Worm (Caenorhabditis elegans) whole organism, L4 larva: Measurements from ENCODE around the gene Y51H4A.24.
A peak's percentile ranks its signal among the peaks of the same experiment; 100 is the strongest.
"Not testable (repeated sequence)": the region's sequence is repeated elsewhere in the genome, so short reads cannot be mapped to it uniquely, and the experiment has no call there.

ENCODE experiments used
- T26A8.4 ChIP-seq: fragments of 200-800 bp; sonication (Bioruptor generic); IDR thresholded peaks from 2 replicates; pipeline ENCODE4 v1.3.6; 2022; ENCODE audit warnings: missing genetic modification characterization, missing compliant biosample characterization
- Y5F2A.4 ChIP-seq: fragments of 200-800 bp; sonication (Bioruptor generic); optimal IDR thresholded peaks from 2 replicates; lab custom pipeline; 2018; ENCODE audit warnings: mild to moderate bottlenecking, missing genetic modification characterization, missing compliant biosample characterization
- attf-4 ChIP-seq: sonication (generic microtip); optimal IDR thresholded peaks from 3 replicates; lab custom pipeline; 2017; ENCODE audit warnings: missing biosample characterization, missing genetic modification characterization
- lin-13 ChIP-seq: fragments of 150-350 bp; optimal IDR thresholded peaks from 2 replicates; lab custom pipeline; 2014; ENCODE audit warnings: missing biosample characterization, missing genetic modification reagents, missing genetic modification characterization
- mdl-1 ChIP-seq, 2 experiments: fragments of 150-350 bp in 1 of 2; sonication (generic microtip) in 1 of 2; optimal IDR thresholded peaks; 2 replicates each; lab custom pipeline; 2014 to 2017; ENCODE audit warnings: missing biosample characterization in 2 of 2, missing genetic modification characterization in 2 of 2
- pha-4 ChIP-seq, 2 experiments: fragments of 150-350 bp in 1 of 2; fragments of 200-800 bp in 1 of 2; sonication (Bioruptor generic) in 1 of 2; IDR thresholded peaks in 1 of 2; optimal IDR thresholded peaks in 1 of 2; 2 replicates each; pipeline versions ENCODE4 v1.3.6 to Lab custom; 2014 to 2022; ENCODE audit warnings: missing genetic modification characterization in 2 of 2, missing genetic modification reagents in 2 of 2, missing biosample characterization in 1 of 2, missing compliant biosample characterization in 1 of 2
- snpc-4 ChIP-seq: fragments of 150-350 bp; optimal IDR thresholded peaks from 2 replicates; lab custom pipeline; 2014; ENCODE audit warnings: missing biosample characterization, missing genetic modification characterization

DNA sequence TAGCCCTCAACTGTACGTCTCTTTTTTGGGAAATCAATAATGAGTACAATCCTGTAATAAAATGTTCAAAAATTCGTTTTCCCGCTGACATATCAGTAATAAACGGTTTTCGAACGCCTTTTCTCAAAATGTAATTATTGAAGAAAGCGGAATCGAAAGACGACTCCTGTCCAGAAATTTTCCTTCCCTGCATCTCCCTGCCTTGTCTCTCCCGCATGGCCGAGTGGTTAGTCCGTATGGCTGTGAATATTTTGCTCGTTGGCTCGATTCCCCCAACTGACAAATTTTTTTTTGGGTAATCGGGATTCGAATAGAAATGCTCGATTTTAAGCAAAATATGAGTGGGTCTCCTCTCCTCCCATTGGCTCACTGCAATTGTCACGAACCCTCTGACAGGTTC lies 9.4 kb downstream of the Y51H4A.24 start:
- not testable (repeated sequence) for TF ChIP-seq attf-4 (tag; lab: Kevin White, UChicago); snpc-4 (tag; lab: Kevin White, UChicago); lin-13 (GFP tag; lab: Kevin White, UChicago); pha-4 (tag; optimal IDR thresholded peaks at IDR 0.05; lab: Kevin White, UChicago); T26A8.4 (GFP tag; lab: Robert Waterston, UW); mdl-1 (tag; optimal IDR thresholded peaks at IDR 0.05; lab: Kevin White, UChicago); Y5F2A.4 (GFP tag; lab: Kevin White, UChicago)
- TF ChIP-seq pha-4 (GFP tag; IDR thresholded peaks at IDR 0.05; lab: Robert Waterston, UW), result peak; percentile 92
